Fruit fly (Drosophila melanogaster) whole organism, wandering third instar larva: ENCODE results near the gene CG9426.

ENCODE experiments used
- Dfd ChIP-seq: fragments of >200 bp; optimal IDR thresholded peaks from 2 replicates; lab custom pipeline; 2017; ENCODE audit warnings: missing biosample characterization, missing genetic modification characterization
- Sp1 ChIP-seq: fragments of 200-800 bp; sonication (Bioruptor generic); optimal IDR thresholded peaks from 3 replicates; lab custom pipeline; 2019; ENCODE audit warnings: missing biosample characterization, mild to moderate bottlenecking, missing genetic modification characterization, moderate library complexity
- Vsx2 ChIP-seq: fragments of 200-300, 225-300 bp; sonication (Bioruptor generic); optimal IDR thresholded peaks from 2 replicates; lab custom pipeline; 2018; ENCODE audit warnings: missing biosample characterization, missing genetic modification characterization; ENCODE audit not compliant: partially characterized antibody
- fru ChIP-seq: fragments of 200-800 bp; sonication (Bioruptor generic); optimal IDR thresholded peaks from 3 replicates; lab custom pipeline; 2016; ENCODE audit warnings: missing biosample characterization, mild to moderate bottlenecking, missing genetic modification characterization
- tai ChIP-seq: sonication (Bioruptor generic); optimal IDR thresholded peaks from 2 replicates; lab custom pipeline; 2016; ENCODE audit warnings: missing biosample characterization, missing genetic modification characterization

DNA sequence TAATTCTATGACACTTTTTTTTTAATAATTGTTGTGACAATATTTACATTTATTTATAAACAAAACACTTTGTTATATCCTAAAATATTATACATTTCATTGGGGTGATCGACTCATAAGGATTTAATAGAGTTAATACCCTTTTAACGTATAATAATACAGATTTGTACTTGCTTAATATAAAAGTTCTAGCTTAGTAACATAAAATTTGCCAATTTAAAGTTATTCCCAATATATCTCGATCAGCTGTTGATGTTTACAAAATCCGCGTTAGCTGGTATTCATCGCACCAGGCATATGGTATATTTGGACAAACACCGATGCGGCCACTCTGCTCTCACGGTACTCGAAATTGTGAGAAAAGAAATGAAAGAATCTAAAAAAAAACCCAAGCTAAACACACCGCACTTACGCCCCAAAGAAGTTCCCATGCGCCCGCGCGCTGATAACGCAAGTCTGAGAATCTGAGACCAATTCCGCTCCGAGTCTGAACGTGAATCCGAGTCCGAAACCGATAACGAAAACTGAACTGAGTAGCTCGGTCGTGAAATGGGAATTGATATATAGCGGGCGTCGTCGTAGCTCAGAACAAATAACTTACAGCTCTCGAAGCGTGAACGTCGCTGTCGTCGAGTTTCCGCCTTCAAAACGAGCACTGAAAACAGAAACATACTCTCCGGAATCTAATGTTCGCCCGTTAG is 16.1 kb downstream of the CG9426 start, which contains the start of gene Pect:
- TF ChIP-seq Sp1 (GFP tag; lab: Kevin White, UChicago) (peak; percentile 30), tai (GFP tag; lab: Kevin White, UChicago) (no peak), Dfd (GFP tag; lab: Kevin White, UChicago) (no peak), Vsx2 (no peak), fru (GFP tag; lab: Kevin White, UChicago) (no peak)
